Fruit fly (Drosophila melanogaster) whole organism, embryonic: ENCODE results near the gene MED14.

Experiments
- Adf1 ChIP-seq: fragments of 200-800 bp; sonication (Bioruptor generic); IDR thresholded peaks from 2 replicates; pipeline ENCODE4 v1.3.6; 2022; ENCODE audit warnings: missing biosample characterization, missing genetic modification characterization
- CG10267 ChIP-seq: fragments of 200-800 bp; sonication (Bioruptor generic); optimal IDR thresholded peaks from 2 replicates; lab custom pipeline; 2018; ENCODE audit warnings: missing biosample characterization, mild to moderate bottlenecking, missing genetic modification characterization, moderate library complexity
- CG10431 ChIP-seq: fragments of 200-800 bp; sonication (Bioruptor generic); optimal IDR thresholded peaks from 3 replicates; lab custom pipeline; 2018; ENCODE audit warnings: missing biosample characterization, mild to moderate bottlenecking, missing genetic modification characterization
- CG11560 ChIP-seq: fragments of 200-800 bp; sonication (Bioruptor generic); IDR thresholded peaks from 3 replicates; pipeline ENCODE4 v1.3.6; 2022; ENCODE audit warnings: missing biosample characterization, missing genetic modification characterization
- CG1233 ChIP-seq: fragments of 200-800 bp; sonication (Bioruptor generic); optimal IDR thresholded peaks from 4 replicates; lab custom pipeline; 2018; ENCODE audit warnings: missing biosample characterization, mild to moderate bottlenecking, missing genetic modification characterization
- CG13894 ChIP-seq: fragments of 200-800 bp; sonication (Bioruptor generic); optimal IDR thresholded peaks from 3 replicates; lab custom pipeline; 2018; ENCODE audit warnings: missing biosample characterization, mild to moderate bottlenecking, missing genetic modification characterization, moderate library complexity
- CG14667 ChIP-seq: fragments of 200-800 bp; sonication (Bioruptor generic); IDR thresholded peaks from 2 replicates; pipeline ENCODE4 v1.3.6; 2022; ENCODE audit warnings: missing biosample characterization, missing genetic modification characterization
- CG15696 ChIP-seq: fragments of 200-800 bp; sonication (Bioruptor generic); optimal IDR thresholded peaks from 2 replicates; lab custom pipeline; 2019; ENCODE audit warnings: missing biosample characterization, mild to moderate bottlenecking, missing genetic modification characterization, moderate library complexity
- CG16815 ChIP-seq: fragments of 200-800 bp; sonication (Bioruptor generic); optimal IDR thresholded peaks from 3 replicates; lab custom pipeline; 2017; ENCODE audit warnings: missing biosample characterization, mild to moderate bottlenecking, missing genetic modification characterization
- CG16863 ChIP-seq: fragments of 200-800 bp; sonication (Bioruptor generic); optimal IDR thresholded peaks from 3 replicates; lab custom pipeline; 2016; ENCODE audit warnings: missing biosample characterization, missing genetic modification characterization
- CG2712 ChIP-seq: fragments of 200-800 bp; optimal IDR thresholded peaks from 3 replicates; lab custom pipeline; 2019; ENCODE audit warnings: missing biosample characterization, mild to moderate bottlenecking, missing genetic modification characterization, moderate library complexity
- CG31365 ChIP-seq: fragments of 200-800 bp; sonication (Bioruptor generic); optimal IDR thresholded peaks from 2 replicates; lab custom pipeline; 2018; ENCODE audit warnings: missing biosample characterization, mild to moderate bottlenecking, missing genetic modification characterization
- CG34376 ChIP-seq: fragments of 200-800 bp; sonication (Bioruptor generic); optimal IDR thresholded peaks from 2 replicates; lab custom pipeline; 2018; ENCODE audit warnings: missing biosample characterization, mild to moderate bottlenecking, missing genetic modification characterization
- CG43689 ChIP-seq: fragments of 200-800 bp; sonication (Bioruptor generic); IDR thresholded peaks from 2 replicates; pipeline ENCODE4 v1.3.6; 2022; ENCODE audit warnings: missing biosample characterization, missing genetic modification characterization
- CG4617 ChIP-seq: fragments of 200-800 bp; sonication (Bioruptor generic); optimal IDR thresholded peaks from 3 replicates; lab custom pipeline; 2016; ENCODE audit warnings: missing biosample characterization, missing genetic modification characterization, borderline replicate concordance
- CG6654 ChIP-seq: fragments of 200-800 bp; sonication (Bioruptor generic); optimal IDR thresholded peaks from 2 replicates; lab custom pipeline; 2017; ENCODE audit warnings: missing biosample characterization, mild to moderate bottlenecking, missing genetic modification characterization
- CG8089 ChIP-seq: fragments of 200-800 bp; sonication (Bioruptor generic); optimal IDR thresholded peaks from 3 replicates; lab custom pipeline; 2016; ENCODE audit warnings: missing biosample characterization, missing genetic modification characterization
- CG8281 ChIP-seq: fragments of 200-800 bp; sonication (Bioruptor generic); optimal IDR thresholded peaks from 2 replicates; lab custom pipeline; 2018; ENCODE audit warnings: missing biosample characterization, mild to moderate bottlenecking, missing genetic modification characterization, moderate library complexity
- CG8478 ChIP-seq: fragments of >200 bp; optimal IDR thresholded peaks from 2 replicates; lab custom pipeline; 2018
- CG8765 ChIP-seq: fragments of 200-800 bp; sonication (Bioruptor generic); IDR thresholded peaks from 2 replicates; pipeline ENCODE4 v1.3.6; 2022; ENCODE audit warnings: missing biosample characterization, missing genetic modification characterization
- CG9797 ChIP-seq: fragments of 200-800 bp; sonication (Bioruptor generic); optimal IDR thresholded peaks from 3 replicates; lab custom pipeline; 2018; ENCODE audit warnings: missing biosample characterization, mild to moderate bottlenecking, missing genetic modification characterization
- CTCF ChIP-seq: fragments of 200-800 bp; sonication (Bioruptor generic); optimal IDR thresholded peaks from 2 replicates; lab custom pipeline; 2017; ENCODE audit warnings: missing biosample characterization, mild to moderate bottlenecking, missing genetic modification characterization, moderate library complexity
- CrebB ChIP-seq: fragments of 200-800 bp; sonication (Bioruptor generic); optimal IDR thresholded peaks from 3 replicates; lab custom pipeline; 2018; ENCODE audit warnings: missing biosample characterization, mild to moderate bottlenecking, missing genetic modification characterization
- Doc3 ChIP-seq: fragments of 200-800 bp; sonication (Bioruptor generic); IDR thresholded peaks from 3 replicates; pipeline ENCODE4 v1.3.6; 2022; ENCODE audit warnings: missing biosample characterization, missing genetic modification characterization; ENCODE audit not compliant: partially characterized antibody
- Hey ChIP-seq: fragments of 200-800 bp; sonication (Bioruptor generic); optimal IDR thresholded peaks from 3 replicates; lab custom pipeline; 2018; ENCODE audit warnings: missing biosample characterization, mild to moderate bottlenecking, missing genetic modification characterization
- MBD-R2 ChIP-seq: fragments of 200-800 bp; sonication (Bioruptor generic); IDR thresholded peaks from 2 replicates; pipeline ENCODE4 v1.3.6; 2022; ENCODE audit warnings: missing biosample characterization, missing genetic modification characterization
- MESR4 ChIP-seq: fragments of 200-800 bp; sonication (Bioruptor generic); optimal IDR thresholded peaks from 2 replicates; lab custom pipeline; 2018; ENCODE audit warnings: missing biosample characterization, mild to moderate bottlenecking, missing genetic modification characterization, moderate library complexity
- MTF-1 ChIP-seq: fragments of 200-800 bp; sonication (Bioruptor generic); optimal IDR thresholded peaks from 2 replicates; lab custom pipeline; 2018; ENCODE audit warnings: missing biosample characterization, mild to moderate bottlenecking, missing genetic modification characterization, borderline replicate concordance
- Nf-YA ChIP-seq: fragments of 200-800 bp; sonication (Bioruptor generic); IDR thresholded peaks from 2 replicates; pipeline ENCODE4 v1.3.6; 2022; ENCODE audit warnings: missing biosample characterization, missing genetic modification characterization
- Ravus ChIP-seq: fragments of 200-800 bp; sonication (Bioruptor generic); IDR thresholded peaks from 2 replicates; pipeline ENCODE4 v1.3.6; 2022; ENCODE audit warnings: missing biosample characterization, missing genetic modification characterization
- Ssrp ChIP-seq: fragments of 200-800 bp; sonication (Bioruptor generic); optimal IDR thresholded peaks from 2 replicates; lab custom pipeline; 2018; ENCODE audit warnings: missing biosample characterization, mild to moderate bottlenecking, missing genetic modification characterization, moderate library complexity
- Xbp1 ChIP-seq: fragments of 200-800 bp; sonication (Bioruptor generic); optimal IDR thresholded peaks from 3 replicates; lab custom pipeline; 2016; ENCODE audit warnings: missing biosample characterization, mild to moderate bottlenecking, missing genetic modification characterization
- amos ChIP-seq: fragments of 200-800 bp; sonication (Bioruptor generic); IDR thresholded peaks from 2 replicates; pipeline ENCODE4 v1.3.6; 2022; ENCODE audit warnings: missing biosample characterization, missing genetic modification characterization; ENCODE audit not compliant: partially characterized antibody
- az2 ChIP-seq: fragments of 200-800 bp; sonication (Bioruptor generic); optimal IDR thresholded peaks from 3 replicates; lab custom pipeline; 2016; ENCODE audit warnings: missing biosample characterization, missing genetic modification characterization
- crol ChIP-seq: fragments of 200-800 bp; sonication (Bioruptor generic); IDR thresholded peaks from 2 replicates; pipeline ENCODE4 v1.3.6; 2022; ENCODE audit warnings: missing biosample characterization, missing genetic modification characterization
- dimm ChIP-seq: fragments of 200-800 bp; sonication (Bioruptor generic); IDR thresholded peaks from 2 replicates; pipeline ENCODE4 v1.3.6; 2022; ENCODE audit warnings: missing biosample characterization, missing genetic modification characterization
- dpn ChIP-seq, 2 experiments: fragments of 200-800 bp; sonication (Bioruptor generic); optimal IDR thresholded peaks; 3 replicates each; lab custom pipeline; 2016; ENCODE audit warnings: missing biosample characterization in 2 of 2, missing genetic modification characterization in 2 of 2
- esg ChIP-seq: fragments of 200-800 bp; sonication (Bioruptor generic); conservative IDR thresholded peaks from 2 replicates; pipeline ENCODE4 v1.3.6; 2022; ENCODE audit warnings: missing biosample characterization, missing genetic modification characterization
- exex ChIP-seq: fragments of 200-800 bp; sonication (Bioruptor generic); optimal IDR thresholded peaks from 4 replicates; lab custom pipeline; 2018; ENCODE audit warnings: missing biosample characterization, mild to moderate bottlenecking, missing genetic modification characterization, moderate library complexity
- fd64A ChIP-seq: fragments of 200-800 bp; sonication (Bioruptor generic); optimal IDR thresholded peaks from 3 replicates; lab custom pipeline; 2018; ENCODE audit warnings: missing biosample characterization, mild to moderate bottlenecking, missing genetic modification characterization
- fd96Cb ChIP-seq: fragments of 200-800 bp; sonication (Bioruptor generic); optimal IDR thresholded peaks from 2 replicates; lab custom pipeline; 2018; ENCODE audit warnings: missing biosample characterization, mild to moderate bottlenecking, missing genetic modification characterization, moderate library complexity
- gro ChIP-seq: fragments of 200-800 bp; sonication (Bioruptor generic); optimal IDR thresholded peaks from 2 replicates; lab custom pipeline; 2016; ENCODE audit warnings: missing biosample characterization, missing genetic modification characterization
- ind ChIP-seq: fragments of 200-800 bp; sonication (Bioruptor generic); optimal IDR thresholded peaks from 3 replicates; lab custom pipeline; 2016; ENCODE audit warnings: missing biosample characterization, missing genetic modification characterization
- nerfin-2 ChIP-seq: fragments of 200-800 bp; sonication (Bioruptor generic); IDR thresholded peaks from 2 replicates; pipeline ENCODE4 v1.3.6; 2022; ENCODE audit warnings: missing biosample characterization, missing genetic modification characterization; ENCODE audit not compliant: partially characterized antibody
- org-1 ChIP-seq: fragments of 200-800 bp; sonication (Bioruptor generic); optimal IDR thresholded peaks from 2 replicates; lab custom pipeline; 2017; ENCODE audit warnings: missing biosample characterization, missing genetic modification characterization
- peb ChIP-seq: fragments of 200-800 bp; sonication (Bioruptor generic); IDR thresholded peaks from 2 replicates; pipeline ENCODE4 v1.3.6; 2022; ENCODE audit warnings: missing biosample characterization, missing genetic modification characterization
- pho ChIP-seq: fragments of 200-800 bp; sonication (Bioruptor generic); optimal IDR thresholded peaks from 2 replicates; lab custom pipeline; 2016; ENCODE audit warnings: missing biosample characterization, missing genetic modification characterization
- ro ChIP-seq: fragments of 200-800 bp; sonication (Bioruptor generic); IDR thresholded peaks from 2 replicates; pipeline ENCODE4 v1.3.6; 2022; ENCODE audit warnings: missing biosample characterization, missing genetic modification characterization
- slp2 ChIP-seq: fragments of 200-800 bp; sonication (Bioruptor generic); optimal IDR thresholded peaks from 2 replicates; lab custom pipeline; 2016; ENCODE audit warnings: missing biosample characterization, missing genetic modification characterization
- tio ChIP-seq: fragments of 200-800 bp; sonication (Bioruptor generic); optimal IDR thresholded peaks from 2 replicates; lab custom pipeline; 2017; ENCODE audit warnings: missing biosample characterization, missing genetic modification characterization, inconsistent platforms
- wdn ChIP-seq: fragments of 200-800 bp; sonication (Bioruptor generic); IDR thresholded peaks from 2 replicates; pipeline ENCODE4 v1.3.6; 2022; ENCODE audit warnings: missing biosample characterization, missing genetic modification characterization

MED14 gene

DNA sequence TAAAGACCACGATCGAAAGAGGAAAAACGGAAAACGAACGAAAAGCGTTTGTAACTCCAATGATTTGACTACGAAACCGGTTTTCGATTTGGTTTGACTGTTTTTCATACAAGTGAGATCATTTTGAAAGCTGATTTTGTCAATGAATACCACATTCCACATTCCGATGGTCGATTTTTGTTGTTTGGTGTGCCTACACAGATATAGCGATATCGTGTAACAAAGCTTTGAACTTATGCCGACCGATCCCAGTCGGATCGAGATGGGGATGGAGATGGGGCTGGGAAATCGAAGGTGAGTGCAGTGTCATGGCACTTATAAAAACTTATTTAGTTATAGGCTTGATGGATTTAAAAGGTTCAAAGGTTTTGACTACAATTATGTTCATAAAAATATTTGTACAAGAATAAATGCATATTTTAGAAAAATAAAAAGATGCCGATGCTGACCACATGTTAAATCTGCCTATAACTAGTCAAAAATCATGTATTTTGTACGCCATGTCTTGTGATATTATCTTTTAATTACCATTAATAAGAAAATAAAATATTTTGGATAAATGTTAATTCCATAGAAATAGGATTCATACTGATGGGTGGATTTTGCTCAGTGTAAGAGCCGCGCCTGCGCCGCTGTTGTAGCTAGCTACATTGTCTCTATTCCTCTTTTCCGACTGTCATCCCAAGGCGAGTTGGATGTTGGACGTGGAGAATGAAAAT, 49.3 kb downstream of the MED14 start (continued):
- 0 out of 2 replicates have a peak, but pooled peaks have one; percentile 5 for TF ChIP-seq peb (GFP tag; lab: Robert Waterston, UW)
- TF ChIP-seq Hey (tag; lab: Kevin White, UChicago): no peak
- TF ChIP-seq Adf1 (GFP tag; lab: Robert Waterston, UW): no peak
- TF ChIP-seq az2 (GFP tag; lab: Kevin White, UChicago): peak; percentile 60
- no peak for TF ChIP-seq CG34376 (GFP tag; lab: Kevin White, UChicago)
- no peak for TF ChIP-seq org-1
- TF ChIP-seq pho (GFP tag; lab: Kevin White, UChicago): no peak
- peak; percentile 2 for TF ChIP-seq CG8281 (tag; lab: Kevin White, UChicago)
- TF ChIP-seq CG31365 (tag; lab: Kevin White, UChicago): no peak
- peak; percentile 68 for TF ChIP-seq Ssrp
- TF ChIP-seq Ravus (GFP tag; lab: Robert Waterston, UW): no peak
- TF ChIP-seq CG4617: no peak
- no peak for TF ChIP-seq CG10431 (GFP tag; lab: Kevin White, UChicago)
- no peak for TF ChIP-seq CrebB
- TF ChIP-seq Xbp1 (GFP tag; lab: Kevin White, UChicago): peak; percentile 45
- TF ChIP-seq CTCF (GFP tag; lab: Kevin White, UChicago): no peak
- peak; percentile 41; the same call in 1 of the 2 replicates for TF ChIP-seq ro
- peak; percentile 79 for TF ChIP-seq CG2712 (tag; lab: Kevin White, UChicago)
- peak in 1 of 2 experiments; percentile 50 for TF ChIP-seq dpn (GFP tag; optimal IDR thresholded peaks at IDR 0.05; lab: Kevin White, UChicago)
- no peak for TF ChIP-seq CG8089
- TF ChIP-seq CG15696 (tag; lab: Kevin White, UChicago): peak; percentile 43
- TF ChIP-seq CG10267: peak; percentile 64
- no peak for TF ChIP-seq amos (GFP tag; lab: Robert Waterston, UW)
- no peak for TF ChIP-seq MBD-R2
- TF ChIP-seq crol (GFP tag; lab: Robert Waterston, UW): no peak
- no peak for TF ChIP-seq dimm (GFP tag; lab: Robert Waterston, UW)
- peak; percentile 43 for TF ChIP-seq CG16815
- TF ChIP-seq CG43689 (GFP tag; lab: Robert Waterston, UW): peak; percentile 30; the same call in 1 of the 2 replicates
- TF ChIP-seq MTF-1: no peak
- TF ChIP-seq gro (GFP tag; lab: Kevin White, UChicago): no peak
- peak; percentile 67 for TF ChIP-seq fd96Cb (tag; lab: Kevin White, UChicago)
- no peak for TF ChIP-seq MESR4 (GFP tag; lab: Kevin White, UChicago)
- TF ChIP-seq CG14667 (GFP tag; lab: Robert Waterston, UW): no peak
- TF ChIP-seq exex: no peak
- TF ChIP-seq CG13894 (tag; lab: Kevin White, UChicago): no peak
- TF ChIP-seq Nf-YA (GFP tag; lab: Robert Waterston, UW): no peak
- peak; percentile 42 for TF ChIP-seq esg (GFP tag; lab: Robert Waterston, UW)
- TF ChIP-seq nerfin-2: no peak
- TF ChIP-seq Doc3: no peak
- no peak for TF ChIP-seq fd64A (GFP tag; lab: Kevin White, UChicago)
- peak; percentile 27 for TF ChIP-seq CG6654 (GFP tag; lab: Kevin White, UChicago)
- no peak for TF ChIP-seq slp2 (GFP tag; lab: Kevin White, UChicago)
- no peak for TF ChIP-seq wdn (GFP tag; lab: Robert Waterston, UW)
- no peak for TF ChIP-seq CG11560 (tag; lab: Robert Waterston, UW)
- peak; percentile 42 for TF ChIP-seq CG1233 (GFP tag; lab: Kevin White, UChicago)
- peak; percentile 60 for TF ChIP-seq tio (GFP tag; lab: Kevin White, UChicago)
- TF ChIP-seq CG8478: no peak
- no peak for TF ChIP-seq CG8765 (GFP tag; lab: Robert Waterston, UW)
- peak; percentile 37 for TF ChIP-seq ind (GFP tag; lab: Kevin White, UChicago)
- TF ChIP-seq CG16863: no peak
- no peak for TF ChIP-seq CG9797 (GFP tag; lab: Kevin White, UChicago)
